Fruit fly (Drosophila melanogaster) whole organism, prepupa: ENCODE results near the gene CG7627.

Experiments
- Blimp-1 ChIP-seq: fragments of 200-800 bp; sonication (Bioruptor generic); optimal IDR thresholded peaks from 3 replicates; lab custom pipeline; 2017; ENCODE audit warnings: missing biosample characterization, missing genetic modification characterization, mild to moderate bottlenecking, moderate library complexity, missing genetic modification reagents
- CG10631 ChIP-seq: fragments of 200-800 bp; sonication (Bioruptor generic); optimal IDR thresholded peaks from 2 replicates; lab custom pipeline; 2016; ENCODE audit warnings: missing biosample characterization, missing genetic modification characterization
- CG10669 ChIP-seq: fragments of 200-800 bp; sonication (Bioruptor generic); optimal IDR thresholded peaks from 3 replicates; lab custom pipeline; 2018; ENCODE audit warnings: missing biosample characterization, mild to moderate bottlenecking, missing genetic modification characterization, moderate library complexity
- CG11294 ChIP-seq: fragments of 200-800 bp; sonication (Bioruptor generic); IDR thresholded peaks from 2 replicates; pipeline ENCODE4 v1.3.6; 2022; ENCODE audit warnings: missing biosample characterization, missing genetic modification characterization
- CG11762 ChIP-seq: fragments of 200-800 bp; sonication (Bioruptor generic); optimal IDR thresholded peaks from 3 replicates; lab custom pipeline; 2016; ENCODE audit warnings: missing biosample characterization, missing genetic modification characterization; ENCODE audit not compliant: insufficient read depth
- CG11902 ChIP-seq: fragments of 200-800 bp; sonication (Bioruptor generic); optimal IDR thresholded peaks from 3 replicates; lab custom pipeline; 2016; ENCODE audit warnings: missing biosample characterization, missing genetic modification characterization
- CG15336 ChIP-seq: fragments of 200-800 bp; sonication (Bioruptor generic); IDR thresholded peaks from 2 replicates; pipeline ENCODE4 v1.3.6; 2022; ENCODE audit warnings: missing biosample characterization, missing genetic modification characterization
- CG16779 ChIP-seq: fragments of 200-800 bp; sonication (Bioruptor generic); optimal IDR thresholded peaks from 3 replicates; lab custom pipeline; 2017; ENCODE audit warnings: missing biosample characterization, mild to moderate bottlenecking, missing genetic modification characterization
- CG3032 ChIP-seq: fragments of 200-800 bp; optimal IDR thresholded peaks from 2 replicates; lab custom pipeline; 2019; ENCODE audit warnings: missing biosample characterization, mild to moderate bottlenecking, missing genetic modification characterization, moderate library complexity
- CG31627 ChIP-seq: fragments of 200-800 bp; sonication (Bioruptor generic); optimal IDR thresholded peaks from 3 replicates; lab custom pipeline; 2016; ENCODE audit warnings: missing biosample characterization, missing genetic modification characterization
- CG32006 ChIP-seq: fragments of 200-800 bp; sonication (Bioruptor generic); optimal IDR thresholded peaks from 3 replicates; lab custom pipeline; 2017; ENCODE audit warnings: missing biosample characterization, mild to moderate bottlenecking, missing genetic modification characterization
- CG3919 ChIP-seq: fragments of 200-800 bp; sonication (Bioruptor generic); optimal IDR thresholded peaks from 3 replicates; lab custom pipeline; 2016; ENCODE audit warnings: missing biosample characterization, missing genetic modification characterization
- CG6163 ChIP-seq: fragments of 200-800 bp; sonication (Bioruptor generic); IDR thresholded peaks from 3 replicates; pipeline ENCODE4 v1.3.6; 2022; ENCODE audit warnings: missing biosample characterization, missing genetic modification characterization
- CG6276 ChIP-seq: fragments of 200-800 bp; sonication (Bioruptor generic); optimal IDR thresholded peaks from 2 replicates; lab custom pipeline; 2017; ENCODE audit warnings: missing biosample characterization, mild to moderate bottlenecking, missing genetic modification characterization
- CG6792 ChIP-seq: fragments of 200-800 bp; sonication (Bioruptor generic); optimal IDR thresholded peaks from 3 replicates; lab custom pipeline; 2016; ENCODE audit warnings: missing biosample characterization, missing genetic modification characterization
- CG6854 ChIP-seq: fragments of 200-800 bp; sonication (Bioruptor generic); optimal IDR thresholded peaks from 2 replicates; lab custom pipeline; 2017; ENCODE audit warnings: missing biosample characterization, mild to moderate bottlenecking, missing genetic modification characterization
- CG7368 ChIP-seq: fragments of 200-800 bp; sonication (Bioruptor generic); optimal IDR thresholded peaks from 3 replicates; lab custom pipeline; 2016; ENCODE audit warnings: missing biosample characterization, missing genetic modification characterization
- CG8119 ChIP-seq: fragments of 200-800 bp; sonication (Bioruptor generic); IDR thresholded peaks from 3 replicates; pipeline ENCODE4 v1.3.6; 2022; ENCODE audit warnings: missing biosample characterization, missing genetic modification characterization
- CG8319 ChIP-seq: fragments of 200-800 bp; sonication (Bioruptor generic); optimal IDR thresholded peaks from 3 replicates; lab custom pipeline; 2016; ENCODE audit warnings: missing biosample characterization, missing genetic modification characterization
- CG8632 ChIP-seq: fragments of 200-800 bp; sonication (Bioruptor generic); optimal IDR thresholded peaks from 3 replicates; lab custom pipeline; 2016; ENCODE audit warnings: missing biosample characterization, missing genetic modification characterization
- CG9139 ChIP-seq: fragments of 200-800 bp; sonication (Bioruptor generic); optimal IDR thresholded peaks from 3 replicates; lab custom pipeline; 2017; ENCODE audit warnings: missing biosample characterization, mild to moderate bottlenecking, missing genetic modification characterization
- Eip75B ChIP-seq: fragments of 200-800 bp; sonication (Bioruptor generic); optimal IDR thresholded peaks from 3 replicates; lab custom pipeline; 2016; ENCODE audit warnings: missing biosample characterization, missing genetic modification characterization
- Eip78C ChIP-seq: fragments of 200-800 bp; sonication (Bioruptor generic); peaks from one replicate; lab custom pipeline; 2016; ENCODE audit warnings: missing biosample characterization, missing genetic modification characterization
- Eip93F ChIP-seq: fragments of 200-800 bp; sonication (Bioruptor generic); optimal IDR thresholded peaks from 2 replicates; lab custom pipeline; 2016; ENCODE audit warnings: missing biosample characterization, mild to moderate bottlenecking, missing genetic modification characterization
- Ets21C ChIP-seq: fragments of 200-800 bp; sonication (Bioruptor generic); optimal IDR thresholded peaks from 3 replicates; lab custom pipeline; 2016; ENCODE audit warnings: missing biosample characterization, missing genetic modification characterization
- Ets96B ChIP-seq: fragments of 200-800 bp; optimal IDR thresholded peaks from 2 replicates; lab custom pipeline; 2019; ENCODE audit warnings: missing biosample characterization, mild to moderate bottlenecking, missing genetic modification characterization, moderate library complexity
- Gug ChIP-seq: fragments of 200-800 bp; sonication (Bioruptor generic); IDR thresholded peaks from 2 replicates; pipeline ENCODE4 v1.3.6; 2022; ENCODE audit warnings: missing biosample characterization, missing genetic modification characterization
- Hr39 ChIP-seq: fragments of 200-800 bp; sonication (Bioruptor generic); optimal IDR thresholded peaks from 2 replicates; lab custom pipeline; 2016; ENCODE audit warnings: missing biosample characterization, missing genetic modification characterization
- Hr4 ChIP-seq: fragments of 200-800 bp; sonication (Bioruptor generic); optimal IDR thresholded peaks from 3 replicates; lab custom pipeline; 2016; ENCODE audit warnings: missing biosample characterization, missing genetic modification characterization
- Lpt ChIP-seq: fragments of 200-800 bp; sonication (Bioruptor generic); optimal IDR thresholded peaks from 3 replicates; lab custom pipeline; 2016; ENCODE audit warnings: missing biosample characterization, missing genetic modification characterization
- Met ChIP-seq: fragments of 200-800 bp; sonication (Bioruptor generic); optimal IDR thresholded peaks from 3 replicates; lab custom pipeline; 2016; ENCODE audit warnings: missing biosample characterization, missing genetic modification characterization
- OdsH ChIP-seq: fragments of 200-800 bp; sonication (Bioruptor generic); optimal IDR thresholded peaks from 3 replicates; lab custom pipeline; 2016; ENCODE audit warnings: missing biosample characterization, missing genetic modification characterization
- Smox ChIP-seq: fragments of 200-800 bp; sonication (Bioruptor generic); optimal IDR thresholded peaks from 3 replicates; lab custom pipeline; 2016; ENCODE audit warnings: missing biosample characterization, missing genetic modification characterization
- Sox102F ChIP-seq: fragments of 200-800 bp; sonication (Bioruptor generic); optimal IDR thresholded peaks from 2 replicates; lab custom pipeline; 2016; ENCODE audit warnings: missing biosample characterization, mild to moderate bottlenecking, missing genetic modification characterization
- Sox14 ChIP-seq: fragments of 200-800 bp; sonication (Bioruptor generic); optimal IDR thresholded peaks from 3 replicates; lab custom pipeline; 2016; ENCODE audit warnings: missing biosample characterization, missing genetic modification characterization
- achi ChIP-seq: fragments of 200-800 bp; sonication (Bioruptor generic); optimal IDR thresholded peaks from 3 replicates; lab custom pipeline; 2016; ENCODE audit warnings: missing biosample characterization, missing genetic modification characterization
- cyc ChIP-seq: fragments of 200-800 bp; sonication (Bioruptor generic); optimal IDR thresholded peaks from 3 replicates; lab custom pipeline; 2016; ENCODE audit warnings: missing biosample characterization, missing genetic modification characterization
- dac ChIP-seq: fragments of 200-800 bp; sonication (Bioruptor generic); optimal IDR thresholded peaks from 2 replicates; lab custom pipeline; 2017; ENCODE audit warnings: missing biosample characterization, mild to moderate bottlenecking, missing genetic modification characterization
- eg ChIP-seq: fragments of 200-800 bp; sonication (Bioruptor generic); IDR thresholded peaks from 3 replicates; pipeline ENCODE4 v1.3.6; 2022; ENCODE audit warnings: missing biosample characterization, missing genetic modification characterization
- esn ChIP-seq: fragments of 200-800 bp; sonication (Bioruptor generic); optimal IDR thresholded peaks from 2 replicates; lab custom pipeline; 2016; ENCODE audit warnings: missing biosample characterization, mild to moderate bottlenecking, missing genetic modification characterization, moderate library complexity
- fd59A ChIP-seq: fragments of 200-800 bp; sonication (Bioruptor generic); optimal IDR thresholded peaks from 2 replicates; lab custom pipeline; 2017; ENCODE audit warnings: missing biosample characterization, mild to moderate bottlenecking, missing genetic modification characterization, missing genetic modification reagents
- fd85E ChIP-seq: fragments of 200-800 bp; sonication (Bioruptor generic); optimal IDR thresholded peaks from 3 replicates; lab custom pipeline; 2016; ENCODE audit warnings: missing biosample characterization, missing genetic modification characterization
- fkh ChIP-seq: fragments of 200-800 bp; sonication (Bioruptor generic); optimal IDR thresholded peaks from 3 replicates; lab custom pipeline; 2017; ENCODE audit warnings: missing biosample characterization, mild to moderate bottlenecking, missing genetic modification characterization, moderate library complexity
- lz ChIP-seq: fragments of 200-800 bp; sonication (Bioruptor generic); optimal IDR thresholded peaks from 3 replicates; lab custom pipeline; 2016; ENCODE audit warnings: missing biosample characterization, missing genetic modification characterization
- net ChIP-seq: fragments of 200-800 bp; sonication (Bioruptor generic); optimal IDR thresholded peaks from 3 replicates; lab custom pipeline; 2016; ENCODE audit warnings: missing biosample characterization, missing genetic modification characterization
- pdm3 ChIP-seq: fragments of 200-800 bp; sonication (Bioruptor generic); optimal IDR thresholded peaks from 3 replicates; lab custom pipeline; 2016; ENCODE audit warnings: missing biosample characterization, missing genetic modification characterization
- salr ChIP-seq, 2 experiments: fragments of 200-800 bp; sonication (Bioruptor generic); optimal IDR thresholded peaks; 3 replicates each; lab custom pipeline; 2016 to 2018; ENCODE audit warnings: missing biosample characterization in 2 of 2, missing genetic modification characterization in 2 of 2, mild to moderate bottlenecking in 1 of 2
- ss ChIP-seq, 2 experiments: fragments of 200-800 bp; sonication (Bioruptor generic); optimal IDR thresholded peaks; 2 replicates in 1 of 2; 3 replicates in 1 of 2; lab custom pipeline; 2017 to 2018; ENCODE audit warnings: mild to moderate bottlenecking in 2 of 2, missing biosample characterization in 2 of 2, missing genetic modification characterization in 2 of 2, moderate library complexity in 1 of 2
- svp ChIP-seq: fragments of 200-800 bp; sonication (Bioruptor generic); peaks from one replicate; lab custom pipeline; 2016; ENCODE audit warnings: missing biosample characterization, missing genetic modification characterization
- topi ChIP-seq: fragments of 200-800 bp; sonication (Bioruptor generic); optimal IDR thresholded peaks from 3 replicates; lab custom pipeline; 2016; ENCODE audit warnings: missing biosample characterization, missing genetic modification characterization
- vri ChIP-seq: fragments of 200-800 bp; sonication (Bioruptor generic); optimal IDR thresholded peaks from 3 replicates; lab custom pipeline; 2016; ENCODE audit warnings: missing biosample characterization, mild to moderate bottlenecking, missing genetic modification characterization

CG7627 gene

DNA sequence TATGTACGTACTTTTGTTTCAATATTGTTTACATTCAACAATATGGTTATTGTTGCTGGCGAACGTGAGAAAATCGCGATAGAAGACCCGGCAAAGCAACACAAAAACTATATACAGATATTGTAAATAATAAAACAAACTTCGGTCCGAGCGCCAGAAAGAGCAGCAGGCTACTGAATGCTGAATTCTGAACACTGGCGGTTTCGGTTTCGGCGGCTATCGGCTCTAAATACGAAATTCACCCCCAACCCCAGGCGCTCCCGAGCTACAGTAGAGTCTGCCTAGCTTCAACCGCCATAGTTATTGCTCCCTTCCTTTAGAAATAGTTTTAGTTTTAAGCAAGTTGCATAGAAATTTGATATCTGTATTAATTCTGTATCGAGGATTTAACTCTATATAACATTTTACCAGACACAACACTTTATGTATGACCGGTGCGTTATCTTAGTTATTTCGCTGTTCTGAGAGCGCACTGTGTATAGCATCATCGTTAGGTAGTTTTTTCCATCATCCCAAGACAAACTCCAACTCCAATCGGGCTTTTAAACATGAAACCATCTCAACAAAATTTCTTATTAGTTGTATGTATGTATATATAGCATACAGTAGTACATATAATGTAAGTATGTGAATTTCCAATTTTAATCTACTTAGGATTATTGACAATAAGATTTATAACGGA lies at the start of gene CG7627:
TSS of gene CG7627 (minus strand) at position 197 of the 682 bp plus-strand sequence.
- TF ChIP-seq CG15336 (GFP tag; lab: Robert Waterston, UW) = peak; percentile 66
- peak; percentile 71 for TF ChIP-seq topi (GFP tag; lab: Kevin White, UChicago)
- peak; percentile 58 for TF ChIP-seq CG10669 (GFP tag; lab: Kevin White, UChicago)
- TF ChIP-seq cyc (GFP tag; lab: Kevin White, UChicago) = peak; percentile 75
- TF ChIP-seq OdsH = peak; percentile 65
- TF ChIP-seq CG9139 (GFP tag; lab: Kevin White, UChicago) = peak; percentile 30
- peak; percentile 70 for TF ChIP-seq Met (GFP tag; lab: Kevin White, UChicago)
- peak; percentile 72 for TF ChIP-seq Sox14
- peak; percentile 5 for TF ChIP-seq CG11762 (GFP tag; lab: Kevin White, UChicago)
- peak; percentile 66 for TF ChIP-seq CG31627 (GFP tag; lab: Kevin White, UChicago)
- peak; percentile 73 for TF ChIP-seq Hr39 (GFP tag; lab: Kevin White, UChicago)
- TF ChIP-seq fkh (GFP tag; lab: Kevin White, UChicago) = peak; percentile 51
- TF ChIP-seq CG6792 (GFP tag; lab: Kevin White, UChicago) = peak; percentile 60
- peak; percentile 77 for TF ChIP-seq CG8119 (GFP tag; lab: Robert Waterston, UW)
- TF ChIP-seq CG8632 (GFP tag; lab: Kevin White, UChicago) = peak; percentile 7
- TF ChIP-seq CG3032 (tag; lab: Kevin White, UChicago) = peak; percentile 51
- TF ChIP-seq salr (GFP tag; optimal IDR thresholded peaks at IDR 0.05; lab: Kevin White, UChicago) = peak; percentile 12 to 57
- peak; percentile 46 for TF ChIP-seq CG3919 (GFP tag; lab: Kevin White, UChicago)
- TF ChIP-seq Eip75B (GFP tag; lab: Kevin White, UChicago) = peak; percentile 58
- TF ChIP-seq CG8319 (GFP tag; lab: Kevin White, UChicago) = peak; percentile 59
- peak; percentile 68 for TF ChIP-seq Smox (GFP tag; lab: Kevin White, UChicago)
- TF ChIP-seq CG6854 (GFP tag; lab: Kevin White, UChicago) = no peak
- TF ChIP-seq dac (GFP tag; lab: Kevin White, UChicago) = no peak
- no peak for TF ChIP-seq Ets96B (tag; lab: Kevin White, UChicago)
- peak; percentile 46 for TF ChIP-seq Blimp-1 (GFP tag; lab: Kevin White, UChicago)
- TF ChIP-seq CG10631 (GFP tag; lab: Kevin White, UChicago) = peak; percentile 35
- peak; percentile 71 for TF ChIP-seq achi (GFP tag; lab: Kevin White, UChicago)
- TF ChIP-seq Eip93F = no peak
- peak; percentile 16 for TF ChIP-seq Lpt (GFP tag; lab: Kevin White, UChicago)
- peak; percentile 55 for TF ChIP-seq Gug
- TF ChIP-seq CG7368 = peak; percentile 53
- TF ChIP-seq eg (GFP tag; lab: Robert Waterston, UW) = peak; percentile 78
- TF ChIP-seq esn (GFP tag; lab: Kevin White, UChicago) = peak; percentile 84
- TF ChIP-seq Eip78C = peak; percentile 94
- TF ChIP-seq svp (GFP tag; lab: Kevin White, UChicago) = peak; percentile 96
- peak; percentile 46 for TF ChIP-seq fd59A
- peak; percentile 77 for TF ChIP-seq vri (GFP tag; lab: Kevin White, UChicago)
- peak; percentile 7 for TF ChIP-seq CG16779 (tag; lab: Kevin White, UChicago)
- peak; percentile 73 for TF ChIP-seq net (GFP tag; lab: Kevin White, UChicago)
- peak; percentile 80 for TF ChIP-seq lz (GFP tag; lab: Kevin White, UChicago)
- TF ChIP-seq CG11294 (GFP tag; lab: Robert Waterston, UW) = peak; percentile 68; the same call in 1 of the 2 replicates
- peak; percentile 65 for TF ChIP-seq CG6276
- TF ChIP-seq pdm3 (GFP tag; lab: Kevin White, UChicago) = peak; percentile 74
- TF ChIP-seq Ets21C (GFP tag; lab: Kevin White, UChicago) = peak; percentile 62
- TF ChIP-seq ss (GFP tag; optimal IDR thresholded peaks at IDR 0.05; lab: Kevin White, UChicago) = peak; percentile 16 to 41
- TF ChIP-seq CG32006 = peak; percentile 76
- TF ChIP-seq fd85E (GFP tag; lab: Kevin White, UChicago) = no peak
- TF ChIP-seq Sox102F (GFP tag; lab: Kevin White, UChicago) = peak; percentile 78
- peak; percentile 61 for TF ChIP-seq CG11902 (GFP tag; lab: Kevin White, UChicago)
- TF ChIP-seq CG6163 (GFP tag; lab: Robert Waterston, UW) = peak; percentile 81
- TF ChIP-seq Hr4 (GFP tag; lab: Kevin White, UChicago) = peak; percentile 58
